Fruit fly (Drosophila melanogaster) whole organism, embryonic: ENCODE measurements around the gene Bfc.

Experiments
- Antp ChIP-seq: fragments of 200-800 bp; sonication (Bioruptor generic); optimal IDR thresholded peaks from 3 replicates; lab custom pipeline; 2016; ENCODE audit warnings: missing biosample characterization, missing genetic modification characterization
- Bgb ChIP-seq: fragments of 200-800 bp; sonication (Bioruptor generic); IDR thresholded peaks from 2 replicates; pipeline ENCODE4 v1.3.6; 2022; ENCODE audit warnings: missing biosample characterization, missing genetic modification characterization; ENCODE audit not compliant: partially characterized antibody
- Bteb2 ChIP-seq: fragments of 200-800 bp; sonication (Bioruptor generic); optimal IDR thresholded peaks from 2 replicates; lab custom pipeline; 2016; ENCODE audit warnings: missing biosample characterization, missing genetic modification characterization
- CG10321 ChIP-seq: fragments of 200-800 bp; sonication (Bioruptor generic); IDR thresholded peaks from 2 replicates; pipeline ENCODE4 v1.3.6; 2022; ENCODE audit warnings: missing biosample characterization, missing genetic modification characterization
- CG10431 ChIP-seq: fragments of 200-800 bp; sonication (Bioruptor generic); optimal IDR thresholded peaks from 3 replicates; lab custom pipeline; 2018; ENCODE audit warnings: missing biosample characterization, mild to moderate bottlenecking, missing genetic modification characterization
- CG10543 ChIP-seq: fragments of 200-800 bp; sonication (Bioruptor generic); optimal IDR thresholded peaks from 3 replicates; lab custom pipeline; 2017; ENCODE audit warnings: missing biosample characterization, mild to moderate bottlenecking, missing genetic modification characterization, moderate library complexity
- CG11456 ChIP-seq: fragments of 200-800 bp; sonication (Bioruptor generic); IDR thresholded peaks from 3 replicates; pipeline ENCODE4 v1.3.6; 2022; ENCODE audit warnings: missing biosample characterization, missing genetic modification characterization
- CG11560 ChIP-seq: fragments of 200-800 bp; sonication (Bioruptor generic); IDR thresholded peaks from 3 replicates; pipeline ENCODE4 v1.3.6; 2022; ENCODE audit warnings: missing biosample characterization, missing genetic modification characterization
- CG11696 ChIP-seq: fragments of 200-800 bp; sonication (Bioruptor generic); IDR thresholded peaks from 2 replicates; pipeline ENCODE4 v1.3.6; 2022; ENCODE audit warnings: missing biosample characterization, missing genetic modification characterization
- CG12391 ChIP-seq: fragments of 200-800 bp; sonication (Bioruptor generic); optimal IDR thresholded peaks from 3 replicates; lab custom pipeline; 2018; ENCODE audit warnings: missing biosample characterization, mild to moderate bottlenecking, missing genetic modification characterization, moderate library complexity
- CG1602 ChIP-seq: fragments of 200-800 bp; sonication (Bioruptor generic); optimal IDR thresholded peaks from 3 replicates; lab custom pipeline; 2016; ENCODE audit warnings: missing biosample characterization, missing genetic modification characterization
- CG16779 ChIP-seq: fragments of 200-800 bp; sonication (Bioruptor generic); IDR thresholded peaks from 2 replicates; pipeline ENCODE4 v1.3.6; 2022; ENCODE audit warnings: missing biosample characterization, missing genetic modification characterization
- CG6791 ChIP-seq: fragments of 200-800 bp; sonication (Bioruptor generic); IDR thresholded peaks from 3 replicates; pipeline ENCODE4 v1.3.6; 2022; ENCODE audit warnings: missing biosample characterization, missing genetic modification characterization; ENCODE audit not compliant: partially characterized antibody
- CG8765 ChIP-seq: fragments of 200-800 bp; sonication (Bioruptor generic); IDR thresholded peaks from 2 replicates; pipeline ENCODE4 v1.3.6; 2022; ENCODE audit warnings: missing biosample characterization, missing genetic modification characterization
- CG9727 ChIP-seq: fragments of 200-800 bp; sonication (Bioruptor generic); optimal IDR thresholded peaks from 3 replicates; lab custom pipeline; 2017; ENCODE audit warnings: missing biosample characterization, mild to moderate bottlenecking, missing genetic modification characterization
- CoRest ChIP-seq: fragments of 200-800 bp; sonication (Bioruptor generic); optimal IDR thresholded peaks from 3 replicates; lab custom pipeline; 2018; ENCODE audit warnings: missing biosample characterization, mild to moderate bottlenecking, missing genetic modification characterization, moderate library complexity
- Dad ChIP-seq: fragments of 200-800 bp; sonication (Bioruptor generic); optimal IDR thresholded peaks from 3 replicates; lab custom pipeline; 2016; ENCODE audit warnings: missing biosample characterization, missing genetic modification characterization
- Deaf1 ChIP-seq: fragments of 200-800 bp; optimal IDR thresholded peaks from 3 replicates; lab custom pipeline; 2019; ENCODE audit warnings: missing biosample characterization, mild to moderate bottlenecking, missing genetic modification characterization, moderate library complexity
- Doc2 ChIP-seq: fragments of 200-800 bp; sonication (Bioruptor generic); IDR thresholded peaks from 2 replicates; pipeline ENCODE4 v1.3.6; 2022; ENCODE audit warnings: missing biosample characterization, missing genetic modification characterization
- Dp ChIP-seq: fragments of 200-800 bp; sonication (Bioruptor generic); optimal IDR thresholded peaks from 2 replicates; lab custom pipeline; 2018; ENCODE audit warnings: missing biosample characterization, mild to moderate bottlenecking, missing genetic modification characterization, moderate library complexity
- E2f1 ChIP-seq: fragments of 200-800 bp; sonication (Bioruptor generic); IDR thresholded peaks from 2 replicates; pipeline ENCODE4 v1.3.6; 2022; ENCODE audit warnings: missing biosample characterization, missing genetic modification characterization
- Fer2 ChIP-seq: fragments of 200-800 bp; sonication (Bioruptor generic); optimal IDR thresholded peaks from 2 replicates; lab custom pipeline; 2018; ENCODE audit warnings: missing biosample characterization, mild to moderate bottlenecking, missing genetic modification characterization, moderate library complexity
- Gug ChIP-seq: fragments of 200-800 bp; sonication (Bioruptor generic); IDR thresholded peaks from 4 replicates; pipeline ENCODE4 v1.3.6; 2022; ENCODE audit warnings: missing biosample characterization, missing genetic modification characterization
- HLH4C ChIP-seq: fragments of 200-800 bp; sonication (Bioruptor generic); IDR thresholded peaks from 3 replicates; pipeline ENCODE4 v1.3.6; 2022; ENCODE audit warnings: missing biosample characterization, missing genetic modification characterization; ENCODE audit not compliant: partially characterized antibody
- Lpt ChIP-seq: fragments of >200 bp; optimal IDR thresholded peaks from 2 replicates; lab custom pipeline; 2018; ENCODE audit warnings: missing biosample characterization, missing genetic modification characterization
- Stat92E ChIP-seq, 3 experiments: fragments of >200 bp in 2 of 3; fragments of 200-800 bp in 1 of 3; sonication (Bioruptor generic) in 1 of 3; optimal IDR thresholded peaks; 2 replicates each; lab custom pipeline; 2017 to 2019; ENCODE audit warnings: missing biosample characterization in 3 of 3, missing genetic modification characterization in 3 of 3, mild to moderate bottlenecking in 1 of 3, moderate library complexity in 1 of 3
- ash1 ChIP-seq: fragments of 200-800 bp; sonication (Bioruptor generic); optimal IDR thresholded peaks from 2 replicates; lab custom pipeline; 2018; ENCODE audit warnings: missing biosample characterization, mild to moderate bottlenecking, missing genetic modification characterization
- chm ChIP-seq: fragments of 200-800 bp; sonication (Bioruptor generic); IDR thresholded peaks from 2 replicates; pipeline ENCODE4 v1.3.6; 2022; ENCODE audit warnings: missing biosample characterization, missing genetic modification characterization
- crol ChIP-seq: fragments of 200-800 bp; sonication (Bioruptor generic); IDR thresholded peaks from 2 replicates; pipeline ENCODE4 v1.3.6; 2022; ENCODE audit warnings: missing biosample characterization, missing genetic modification characterization
- dati ChIP-seq: fragments of 200-800 bp; sonication (Bioruptor generic); IDR thresholded peaks from 2 replicates; pipeline ENCODE4 v1.3.6; 2022; ENCODE audit warnings: missing biosample characterization, missing genetic modification characterization
- en ChIP-seq: fragments of 200-800 bp; sonication (Bioruptor generic); optimal IDR thresholded peaks from 2 replicates; lab custom pipeline; 2016; ENCODE audit warnings: missing biosample characterization, missing genetic modification characterization
- ewg ChIP-seq: fragments of 200-800 bp; sonication (Bioruptor generic); optimal IDR thresholded peaks from 3 replicates; lab custom pipeline; 2017; ENCODE audit warnings: mild to moderate bottlenecking, missing biosample characterization, missing genetic modification reagents, missing genetic modification characterization
- fd96Cb ChIP-seq: fragments of 200-800 bp; sonication (Bioruptor generic); optimal IDR thresholded peaks from 2 replicates; lab custom pipeline; 2018; ENCODE audit warnings: missing biosample characterization, mild to moderate bottlenecking, missing genetic modification characterization, moderate library complexity
- gsb ChIP-seq: fragments of 200-800 bp; sonication (Bioruptor generic); IDR thresholded peaks from 2 replicates; pipeline ENCODE4 v1.3.6; 2022; ENCODE audit warnings: missing biosample characterization, missing genetic modification characterization
- gt ChIP-seq: fragments of 200-800 bp; sonication (Bioruptor generic); IDR thresholded peaks from 2 replicates; pipeline ENCODE4 v1.3.6; 2022; ENCODE audit warnings: missing biosample characterization, missing genetic modification characterization
- hth ChIP-seq: fragments of >200 bp; optimal IDR thresholded peaks from 2 replicates; lab custom pipeline; 2017; ENCODE audit warnings: inconsistent platforms
- oc ChIP-seq: fragments of 200-800 bp; sonication (Bioruptor generic); optimal IDR thresholded peaks from 2 replicates; lab custom pipeline; 2018; ENCODE audit warnings: missing biosample characterization, mild to moderate bottlenecking, missing genetic modification characterization, moderate library complexity
- org-1 ChIP-seq: fragments of 200-800 bp; sonication (Bioruptor generic); optimal IDR thresholded peaks from 2 replicates; lab custom pipeline; 2017; ENCODE audit warnings: missing biosample characterization, missing genetic modification characterization
- pb ChIP-seq: fragments of 200-800 bp; sonication (Bioruptor generic); optimal IDR thresholded peaks from 3 replicates; lab custom pipeline; 2016; ENCODE audit warnings: missing biosample characterization, missing genetic modification characterization
- pzg ChIP-seq: fragments of 200-800 bp; sonication (Bioruptor generic); optimal IDR thresholded peaks from 3 replicates; lab custom pipeline; 2018; ENCODE audit warnings: missing biosample characterization, mild to moderate bottlenecking, missing genetic modification characterization, moderate library complexity
- row ChIP-seq: fragments of 200-800 bp; sonication (Bioruptor generic); IDR thresholded peaks from 3 replicates; pipeline ENCODE4 v1.3.6; 2022; ENCODE audit warnings: missing biosample characterization, missing genetic modification characterization
- sc ChIP-seq, 3 experiments: fragments of >200 bp in 2 of 3; fragments of 200-800 bp in 1 of 3; sonication (Bioruptor generic) in 1 of 3; optimal IDR thresholded peaks; 2 replicates in 2 of 3; 3 replicates in 1 of 3; lab custom pipeline; 2017; ENCODE audit warnings: mild to moderate bottlenecking in 1 of 3, missing biosample characterization in 1 of 3, missing genetic modification characterization in 1 of 3, missing genetic modification reagents in 1 of 3
- sima ChIP-seq: fragments of 200-800 bp; sonication (Bioruptor generic); optimal IDR thresholded peaks from 2 replicates; lab custom pipeline; 2016; ENCODE audit warnings: missing biosample characterization, missing genetic modification characterization
- slbo ChIP-seq: fragments of 200-800 bp; sonication (Bioruptor generic); IDR thresholded peaks from 2 replicates; pipeline ENCODE4 v1.3.6; 2022; ENCODE audit warnings: missing biosample characterization, missing genetic modification characterization
- sr ChIP-seq: fragments of 200-800 bp; sonication (Bioruptor generic); IDR thresholded peaks from 3 replicates; pipeline ENCODE4 v1.3.6; 2022; ENCODE audit warnings: missing biosample characterization, missing genetic modification characterization
- tap ChIP-seq: fragments of 200-800 bp; optimal IDR thresholded peaks from 3 replicates; lab custom pipeline; 2019; ENCODE audit warnings: missing biosample characterization, mild to moderate bottlenecking, missing genetic modification characterization, moderate library complexity
- trem ChIP-seq: fragments of 200-800 bp; optimal IDR thresholded peaks from 3 replicates; lab custom pipeline; 2019; ENCODE audit warnings: missing biosample characterization, mild to moderate bottlenecking, missing genetic modification characterization, moderate library complexity
- wek ChIP-seq: fragments of 200-800 bp; sonication (Bioruptor generic); optimal IDR thresholded peaks from 3 replicates; lab custom pipeline; 2018; ENCODE audit warnings: missing biosample characterization, mild to moderate bottlenecking, missing genetic modification characterization, moderate library complexity
- zen2 ChIP-seq: fragments of 200-800 bp; sonication (Bioruptor generic); IDR thresholded peaks from 3 replicates; pipeline ENCODE4 v1.3.6; 2022; ENCODE audit warnings: missing biosample characterization, missing genetic modification characterization; ENCODE audit not compliant: partially characterized antibody

The Bfc gene

DNA sequence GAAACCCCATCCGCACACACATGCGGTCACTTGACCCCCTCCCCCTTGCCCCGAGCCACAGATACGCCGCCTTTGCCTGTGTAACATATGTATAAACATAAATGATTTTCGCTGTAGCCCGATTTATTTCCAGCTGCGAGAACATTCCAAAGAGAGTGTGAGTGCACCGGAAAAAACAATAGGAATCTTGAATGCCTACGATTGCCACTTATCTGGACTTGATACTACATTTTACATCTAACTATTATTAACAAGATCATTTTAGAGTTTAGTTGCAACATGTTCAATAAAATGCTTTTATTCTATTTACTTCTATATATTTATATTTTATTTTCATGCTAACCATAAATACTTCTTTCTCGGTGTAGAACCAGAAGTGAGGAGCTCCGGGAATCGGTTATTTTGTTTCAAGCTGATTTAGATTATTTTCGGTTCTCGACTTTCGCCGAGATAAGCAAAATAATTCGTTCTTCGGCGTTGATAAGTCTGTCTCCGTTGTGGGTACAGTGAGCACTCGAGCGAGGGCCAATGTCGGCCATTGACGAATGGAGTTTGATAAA lies 49.7 kb downstream of the Bfc start (continued):
- TF ChIP-seq oc (tag; lab: Kevin White, UChicago), result peak; percentile 78
- no peak for TF ChIP-seq CG16779 (GFP tag; lab: Robert Waterston, UW)
- peak; percentile 86 for TF ChIP-seq tap (tag; lab: Kevin White, UChicago)
- no peak for TF ChIP-seq zen2
- peak; percentile 74; the same call in 1 of the 2 replicates for TF ChIP-seq chm (GFP tag; lab: Robert Waterston, UW)
- TF ChIP-seq gsb (GFP tag; lab: Robert Waterston, UW), result no peak
- TF ChIP-seq sima (GFP tag; lab: Kevin White, UChicago), result no peak
- TF ChIP-seq E2f1 (GFP tag; lab: Robert Waterston, UW), result peak; percentile 58; the same call in 1 of the 2 replicates
- TF ChIP-seq CG1602 (GFP tag; lab: Kevin White, UChicago), result peak; percentile 80
- TF ChIP-seq ash1 (GFP tag; lab: Kevin White, UChicago), result no peak
- TF ChIP-seq hth (lab: Kevin White, UChicago), result no peak
- no peak for TF ChIP-seq sc (optimal IDR thresholded peaks at IDR 0.05; lab: Kevin White, UChicago)
- TF ChIP-seq sc (GFP tag; optimal IDR thresholded peaks at IDR 0.05; lab: Kevin White, UChicago), result peak; percentile 79
- peak; percentile 88 for TF ChIP-seq CoRest (tag; lab: Kevin White, UChicago)
- TF ChIP-seq en (GFP tag; lab: Kevin White, UChicago), result no peak
- no peak for TF ChIP-seq pzg
- TF ChIP-seq trem (tag; lab: Kevin White, UChicago), result peak; percentile 86
- no peak for TF ChIP-seq pb (GFP tag; lab: Kevin White, UChicago)
- TF ChIP-seq row (GFP tag; lab: Robert Waterston, UW), result peak; percentile 92
- TF ChIP-seq Dp (GFP tag; lab: Kevin White, UChicago), result no peak
- TF ChIP-seq Bteb2 (GFP tag; lab: Kevin White, UChicago), result no peak
- peak; percentile 11 for TF ChIP-seq wek (GFP tag; lab: Kevin White, UChicago)
- peak; percentile 65 for TF ChIP-seq ewg (GFP tag; lab: Kevin White, UChicago)
- peak in 1 of 3 experiments; percentile 37 for TF ChIP-seq Stat92E (GFP tag; optimal IDR thresholded peaks at IDR 0.05; lab: Kevin White, UChicago)
- peak; percentile 92 for TF ChIP-seq CG12391 (tag; lab: Kevin White, UChicago)
- TF ChIP-seq Dad (GFP tag; lab: Kevin White, UChicago), result no peak
- TF ChIP-seq slbo (GFP tag; lab: Robert Waterston, UW), result peak; percentile 68
- TF ChIP-seq Gug (GFP tag; lab: Robert Waterston, UW), result peak; percentile 51
- peak; percentile 68 for TF ChIP-seq Deaf1
- TF ChIP-seq gt (GFP tag; lab: Robert Waterston, UW), result no peak
- no peak for TF ChIP-seq Doc2
- TF ChIP-seq sr (GFP tag; lab: Robert Waterston, UW), result no peak
- 0 out of 3 replicates have a peak, but pooled peaks have one; percentile 48 for TF ChIP-seq CG11560
- TF ChIP-seq crol (GFP tag; lab: Robert Waterston, UW), result peak; percentile 85
- TF ChIP-seq CG11696, result peak; percentile 69
- TF ChIP-seq Fer2, result peak; percentile 57
- peak; percentile 75 for TF ChIP-seq org-1 (GFP tag; lab: Kevin White, UChicago)
- no peak for TF ChIP-seq Antp (GFP tag; lab: Kevin White, UChicago)
- peak; percentile 61; the same call in 1 of the 2 replicates for TF ChIP-seq CG8765 (GFP tag; lab: Robert Waterston, UW)
- no peak for TF ChIP-seq HLH4C (GFP tag; lab: Robert Waterston, UW)
- peak; percentile 89 for TF ChIP-seq CG9727 (GFP tag; lab: Kevin White, UChicago)
- no peak for TF ChIP-seq Lpt (GFP tag; lab: Kevin White, UChicago)
- TF ChIP-seq CG11456, result 0 out of 3 replicates have a peak, but pooled peaks have one; percentile 8
- no peak for TF ChIP-seq Bgb (GFP tag; lab: Robert Waterston, UW)
- TF ChIP-seq fd96Cb (tag; lab: Kevin White, UChicago), result peak; percentile 85
- TF ChIP-seq CG10321, result 0 out of 2 replicates have a peak, but pooled peaks have one; percentile 9
- TF ChIP-seq dati, result 0 out of 2 replicates have a peak, but pooled peaks have one; percentile 11
- TF ChIP-seq CG6791 (GFP tag; lab: Robert Waterston, UW), result no peak
- peak; percentile 70 for TF ChIP-seq CG10431
- peak; percentile 85 for TF ChIP-seq CG10543 (GFP tag; lab: Kevin White, UChicago)
